Worm (Caenorhabditis elegans): ENCODE data around the gene spe-41.

DNA sequence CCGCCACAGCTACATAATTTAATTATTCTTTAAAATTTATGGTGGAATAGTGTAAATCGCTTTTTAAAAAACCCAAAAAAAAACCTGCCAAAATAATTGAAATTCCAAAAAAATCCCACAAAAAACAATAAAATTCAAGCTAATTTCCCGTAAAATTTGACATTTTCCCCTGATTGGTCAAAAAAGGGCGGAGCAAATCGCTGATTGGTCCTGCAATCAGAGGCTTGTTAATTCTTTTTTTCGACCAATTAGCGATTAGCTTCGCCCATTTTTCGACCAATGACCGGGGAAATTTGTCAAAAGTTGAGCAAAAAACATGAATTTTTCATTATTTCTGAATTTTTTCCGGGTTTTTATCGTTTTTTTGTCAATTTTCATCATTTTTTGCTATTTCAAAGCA, 23.0 kb upstream of the spe-41 start:
- TF ChIP-seq blmp-1 (tag; optimal IDR thresholded peaks at IDR 0.05) (no peak), ces-1 (GFP tag; optimal IDR thresholded peaks at IDR 0.05) (no peak), drap-1 (GFP tag; optimal IDR thresholded peaks at IDR 0.05) (no peak), mep-1 (tag; optimal IDR thresholded peaks at IDR 0.05) (no peak), tbx-8 (GFP tag; optimal IDR thresholded peaks at IDR 0.05) (no peak), mls-2 (tag; optimal IDR thresholded peaks at IDR 0.05) (no peak)
